Worm (Caenorhabditis elegans): ENCODE measurements around the gene str-64.

str-64 gene

DNA sequence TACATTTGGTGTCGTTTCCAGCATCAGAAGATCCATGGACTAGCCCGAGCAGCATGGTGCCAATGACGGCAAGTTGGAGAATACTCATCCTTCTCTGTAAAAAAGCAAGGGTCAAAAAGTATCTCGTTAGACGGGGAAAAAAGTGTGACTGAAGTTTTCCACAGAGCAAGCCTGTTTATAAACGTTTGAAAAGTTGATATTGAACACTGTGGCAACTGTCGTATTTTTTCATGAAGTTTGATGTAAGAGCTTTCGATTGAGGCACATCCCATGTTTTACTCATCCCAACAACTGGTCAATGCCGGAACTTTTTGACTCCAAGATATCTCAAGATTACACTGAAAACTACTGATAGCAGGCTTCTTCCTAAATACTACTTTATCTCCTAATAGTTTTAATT lies 35.9 kb downstream of the str-64 start, which contains the start of gene F35F10.13:
F35F10.13 (minus strand) TSS at position 101 of the 400 bp plus-strand sequence.
- TF ChIP-seq lim-6 (tag; optimal IDR thresholded peaks at IDR 0.05): no peak
- no peak for TF ChIP-seq ref-2 (tag; optimal IDR thresholded peaks at IDR 0.05)
- TF ChIP-seq eyg-1 (tag; optimal IDR thresholded peaks at IDR 0.05): no peak
- no peak for TF ChIP-seq odd-2 (tag; optimal IDR thresholded peaks at IDR 0.05)
- no peak for TF ChIP-seq pha-4 (tag; optimal IDR thresholded peaks at IDR 0.05)
- no peak for TF ChIP-seq ceh-19 (GFP tag; optimal IDR thresholded peaks at IDR 0.05)
- TF ChIP-seq nhr-232 (tag; optimal IDR thresholded peaks at IDR 0.05): no peak
- no peak for TF ChIP-seq dmd-4 (tag; optimal IDR thresholded peaks at IDR 0.05; ENCODE audit: borderline replicate concordance)
- TF ChIP-seq F13H6.1 (tag; optimal IDR thresholded peaks at IDR 0.05): no peak

DNA sequence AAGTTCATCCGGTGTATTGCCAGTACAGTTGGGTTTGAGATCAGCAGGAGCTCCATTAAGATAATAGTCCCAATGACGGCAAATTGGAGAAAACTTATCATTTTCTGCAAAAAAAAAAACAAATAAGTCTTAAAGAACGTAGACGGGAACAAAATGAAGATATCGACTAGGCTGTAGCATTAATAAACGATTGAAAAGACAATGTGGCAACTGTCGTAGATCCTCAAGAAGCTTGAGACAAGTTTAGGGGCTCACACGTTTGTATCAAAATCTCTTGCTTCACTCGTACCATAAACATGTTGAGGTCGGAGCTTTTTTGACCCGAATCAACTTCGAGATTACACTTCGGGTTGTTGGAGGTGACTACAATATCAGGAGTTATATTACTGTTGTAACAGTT lies 36.9 kb downstream of the str-64 start, which contains the start of gene F35F10.14:
F35F10.14 (minus strand) TSS at position 101 of the 400 bp plus-strand sequence.
- TF ChIP-seq ahr-1 (tag; optimal IDR thresholded peaks at IDR 0.05): no peak
- TF ChIP-seq dve-1 (tag; optimal IDR thresholded peaks at IDR 0.05): no peak

DNA sequence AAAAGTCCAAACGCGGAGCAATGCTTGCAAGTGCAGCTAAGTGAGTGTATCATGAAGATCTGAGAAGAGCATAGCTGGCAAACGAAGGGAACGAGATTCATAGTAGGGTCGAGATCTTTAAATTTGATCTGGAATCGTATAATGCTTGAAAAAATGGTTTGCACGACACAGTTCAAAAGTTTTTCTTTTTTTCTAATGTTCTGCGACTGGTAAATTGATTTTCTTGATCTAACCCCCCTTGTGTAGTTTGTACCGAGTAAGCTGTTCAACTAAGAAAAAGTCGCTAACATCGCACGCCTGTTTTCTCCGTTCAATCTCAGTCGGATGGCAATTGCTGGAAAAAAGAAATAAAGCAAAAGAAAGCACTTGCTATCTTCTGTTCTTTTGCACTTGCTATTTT lies 37.4 kb downstream of the str-64 start, which contains the start of gene C17B7.14:
C17B7.14 (minus strand) TSS at position 101 of the 400 bp plus-strand sequence.
- TF ChIP-seq rnt-1 (tag; optimal IDR thresholded peaks at IDR 0.05): no peak
- TF ChIP-seq ref-2 (tag; optimal IDR thresholded peaks at IDR 0.05): no peak
- TF ChIP-seq ceh-19 (GFP tag; optimal IDR thresholded peaks at IDR 0.05): no peak
- no peak for TF ChIP-seq C08G9.2 (tag; optimal IDR thresholded peaks at IDR 0.05)
- TF ChIP-seq ceh-14 (tag; optimal IDR thresholded peaks at IDR 0.05): no peak
- TF ChIP-seq ceh-9 (tag; optimal IDR thresholded peaks at IDR 0.05): no peak
- no peak for TF ChIP-seq hlh-8 (tag; optimal IDR thresholded peaks at IDR 0.05)
- no peak for TF ChIP-seq pat-9 (tag; optimal IDR thresholded peaks at IDR 0.05)
- TF ChIP-seq npax-4 (tag; optimal IDR thresholded peaks at IDR 0.05): no peak
- no peak for TF ChIP-seq ttx-3 (tag; optimal IDR thresholded peaks at IDR 0.05)
- no peak for TF ChIP-seq madf-2 (tag; optimal IDR thresholded peaks at IDR 0.05)
- no peak for TF ChIP-seq nhr-11 (tag; optimal IDR thresholded peaks at IDR 0.05)

DNA sequence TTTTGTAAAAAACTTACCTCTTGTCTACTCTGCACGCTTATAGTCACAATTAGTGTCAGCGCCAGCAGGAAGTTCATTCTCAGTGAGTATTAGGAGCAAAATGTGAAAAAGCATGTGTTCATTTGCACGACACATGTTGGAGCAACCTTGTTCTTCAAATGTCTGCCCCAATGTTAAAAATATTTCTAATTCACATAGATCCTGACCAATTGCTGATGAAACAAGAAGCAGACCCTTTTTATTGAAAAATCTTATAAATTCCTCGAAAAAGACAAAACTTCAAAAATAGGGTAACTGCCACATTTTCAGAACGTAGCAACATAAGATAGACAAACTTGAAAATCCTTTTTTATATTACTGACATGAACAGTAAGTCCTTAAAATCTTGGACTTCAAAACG lies 41.1 kb downstream of the str-64 start, which contains the start of gene C17B7.8:
C17B7.8 (minus strand) TSS at position 101 of the 400 bp plus-strand sequence.
- TF ChIP-seq F13H6.1 (tag; optimal IDR thresholded peaks at IDR 0.05) (no peak), hlh-8 (tag; optimal IDR thresholded peaks at IDR 0.05) (no peak), ceh-24 (tag; optimal IDR thresholded peaks at IDR 0.05) (no peak), ceh-22 (tag; optimal IDR thresholded peaks at IDR 0.05) (no peak), T23F11.4 (GFP tag; optimal IDR thresholded peaks at IDR 0.05) (no peak), pha-4 (tag; optimal IDR thresholded peaks at IDR 0.05) (no peak)

DNA sequence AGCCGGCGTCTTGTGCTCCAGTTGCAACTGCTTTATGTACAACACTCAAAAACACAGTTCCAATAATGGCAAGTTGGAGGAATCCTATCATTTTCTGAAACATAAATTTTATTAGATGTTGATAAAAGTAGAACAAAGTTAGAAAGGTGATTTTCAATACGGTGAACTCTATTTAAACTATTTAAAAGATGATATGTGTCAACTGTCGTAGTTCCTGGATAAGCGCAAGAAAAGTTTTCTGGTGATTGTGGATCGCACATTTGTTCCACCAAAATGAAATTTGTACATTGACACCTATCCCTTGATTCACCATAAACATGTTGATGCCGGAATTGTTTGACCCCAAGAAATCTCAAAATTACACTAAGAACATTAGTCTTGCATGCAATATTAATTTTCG lies 49.0 kb downstream of the str-64 start, which contains the start of gene C17B7.9:
C17B7.9 (minus strand) TSS at position 101 of the 400 bp plus-strand sequence.
- no peak for TF ChIP-seq ceh-2 (tag; optimal IDR thresholded peaks at IDR 0.05)
- no peak for TF ChIP-seq pha-4 (tag; optimal IDR thresholded peaks at IDR 0.05)
- TF ChIP-seq dmd-4 (tag; optimal IDR thresholded peaks at IDR 0.05; ENCODE audit: borderline replicate concordance): no peak
- no peak for TF ChIP-seq ets-4 (tag; optimal IDR thresholded peaks at IDR 0.05)
- TF ChIP-seq sox-2 (GFP tag; IDR thresholded peaks at IDR 0.05): no peak

DNA sequence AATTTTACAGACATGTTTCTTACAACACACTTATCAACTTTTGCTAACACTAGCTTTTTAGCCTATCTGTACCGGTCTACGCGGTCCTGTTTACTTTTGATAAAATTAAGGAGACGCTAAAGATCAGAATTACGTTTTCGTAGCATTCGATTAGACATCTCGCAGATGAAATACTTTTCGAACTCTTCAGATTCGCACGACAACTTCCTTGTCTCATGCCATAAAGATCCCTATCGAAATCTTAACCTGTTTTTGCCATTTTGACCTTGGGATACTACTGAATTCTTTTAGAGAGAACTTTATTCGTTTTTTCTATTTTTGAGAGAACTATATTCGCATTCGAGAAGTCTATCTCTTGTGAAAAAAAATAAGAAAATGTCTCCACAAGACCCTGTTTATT lies 50.3 kb downstream of the str-64 start, which contains the start of gene C17B7.5:
C17B7.5 (plus strand) TSS at position 301 of the 400 bp plus-strand sequence.
- TF ChIP-seq pha-4 (tag; optimal IDR thresholded peaks at IDR 0.05) (no peak), ceh-2 (tag; optimal IDR thresholded peaks at IDR 0.05) (no peak), ceh-30 (tag; optimal IDR thresholded peaks at IDR 0.05) (no peak), ahr-1 (tag; optimal IDR thresholded peaks at IDR 0.05) (no peak), fkh-10 (GFP tag; optimal IDR thresholded peaks at IDR 0.05) (no peak), hlh-8 (tag; optimal IDR thresholded peaks at IDR 0.05) (no peak), zip-5 (tag; optimal IDR thresholded peaks at IDR 0.05) (no peak), tbx-7 (tag; optimal IDR thresholded peaks at IDR 0.05) (no peak), tbx-2 (tag; optimal IDR thresholded peaks at IDR 0.05) (no peak), F13H6.1 (tag; optimal IDR thresholded peaks at IDR 0.05) (no peak), sdc-2 (tag; optimal IDR thresholded peaks at IDR 0.05) (no peak), dmd-4 (tag; optimal IDR thresholded peaks at IDR 0.05; ENCODE audit: borderline replicate concordance) (no peak), ceh-18 (tag; optimal IDR thresholded peaks at IDR 0.05) (no peak), pat-9 (tag; optimal IDR thresholded peaks at IDR 0.05) (no peak), ttx-3 (tag; optimal IDR thresholded peaks at IDR 0.05) (no peak), C08G9.2 (tag; optimal IDR thresholded peaks at IDR 0.05) (no peak)
